Fruit fly (Drosophila melanogaster): ENCODE results near the gene CG32603.

The CG32603 gene

DNA sequence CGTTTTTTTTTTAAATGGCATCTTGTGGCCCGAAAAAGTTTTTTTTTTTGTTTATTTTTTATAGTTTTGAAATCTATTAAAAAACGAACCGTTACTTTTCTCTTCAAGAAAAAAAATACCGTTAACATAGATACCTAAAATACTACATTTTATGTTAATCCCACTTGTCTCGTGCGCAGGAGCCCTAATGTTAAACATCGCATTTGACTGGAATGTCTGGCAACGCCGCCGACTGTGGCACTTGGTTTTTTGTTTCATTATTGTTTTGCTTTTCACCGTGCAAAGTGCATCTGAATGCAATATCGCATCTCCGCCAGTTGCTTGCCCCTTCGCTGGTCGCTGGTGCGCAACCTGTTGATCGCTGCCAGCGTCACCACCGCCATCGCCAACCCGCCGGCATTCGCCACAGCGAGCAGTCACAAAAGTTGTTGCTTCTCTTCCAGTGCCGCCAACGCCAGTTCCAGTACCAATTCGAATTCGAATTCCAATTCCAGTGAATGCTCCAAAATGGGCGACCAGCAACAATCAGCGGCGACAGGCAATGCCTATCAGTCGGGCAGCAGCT lies 15.7 kb downstream of the CG32603 start, which contains the start of gene CG11590:
CG11590 (plus strand) TSS at position 212 of the 565 bp plus-strand sequence.
- TF ChIP-seq pdm3 (GFP tag; optimal IDR thresholded peaks at IDR 0.05) = no peak
- peak; percentile 29; the same call in 1 of the 3 replicates for TF ChIP-seq CG8119 (GFP tag; IDR thresholded peaks at IDR 0.05)
- TF ChIP-seq esn (GFP tag; optimal IDR thresholded peaks at IDR 0.05) = no peak
- TF ChIP-seq CG15336 (GFP tag; IDR thresholded peaks at IDR 0.05) = peak; percentile 24; the same call in 1 of the 2 replicates
- peak; percentile 11 for TF ChIP-seq Eip78C (GFP tag)
- TF ChIP-seq eg (GFP tag; IDR thresholded peaks at IDR 0.05) = peak; percentile 7; the same call in 1 of the 3 replicates
- peak in 1 of 2 experiments; percentile 40 for TF ChIP-seq ss (GFP tag; optimal IDR thresholded peaks at IDR 0.05)

DNA sequence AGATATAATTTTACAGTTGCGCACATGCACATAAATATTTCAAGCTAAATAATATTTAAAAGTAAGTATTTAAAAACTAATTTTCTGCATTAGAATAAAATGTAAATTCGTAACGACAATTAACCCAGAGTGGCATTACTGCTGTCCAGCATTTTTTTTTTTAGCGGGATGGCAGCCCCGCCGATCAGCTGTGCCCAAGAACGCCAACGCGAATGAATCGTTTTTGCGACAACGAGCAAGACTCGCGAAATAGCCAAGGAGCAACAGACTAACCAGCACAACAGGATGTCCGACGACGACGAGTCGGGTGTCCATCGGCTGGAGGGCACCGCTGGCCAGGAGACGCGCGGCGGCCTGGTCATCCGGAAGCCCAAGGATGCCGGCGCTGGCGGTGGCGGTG lies 16.8 kb downstream of the CG32603 start, which contains the start of gene Prp16:
Prp16 (plus strand) TSS at position 185 of the 400 bp plus-strand sequence.
- TF ChIP-seq spab (GFP tag; optimal IDR thresholded peaks at IDR 0.05) = no peak
- no peak for TF ChIP-seq lz (GFP tag; optimal IDR thresholded peaks at IDR 0.05)
- TF ChIP-seq CG11294 (GFP tag; IDR thresholded peaks at IDR 0.05) = no peak
- TF ChIP-seq salr (GFP tag; optimal IDR thresholded peaks at IDR 0.05) = no peak
- TF ChIP-seq vri (GFP tag; optimal IDR thresholded peaks at IDR 0.05) = no peak
- no peak for TF ChIP-seq OdsH (GFP tag; optimal IDR thresholded peaks at IDR 0.05)
- no peak for TF ChIP-seq CG31627 (GFP tag; optimal IDR thresholded peaks at IDR 0.05)
- no peak for TF ChIP-seq CG3032 (tag; optimal IDR thresholded peaks at IDR 0.05)
- TF ChIP-seq fd59A (GFP tag; optimal IDR thresholded peaks at IDR 0.05) = no peak
- TF ChIP-seq dsx (GFP tag; optimal IDR thresholded peaks at IDR 0.05; ENCODE audit: poor library complexity, severe bottlenecking) = no peak

DNA sequence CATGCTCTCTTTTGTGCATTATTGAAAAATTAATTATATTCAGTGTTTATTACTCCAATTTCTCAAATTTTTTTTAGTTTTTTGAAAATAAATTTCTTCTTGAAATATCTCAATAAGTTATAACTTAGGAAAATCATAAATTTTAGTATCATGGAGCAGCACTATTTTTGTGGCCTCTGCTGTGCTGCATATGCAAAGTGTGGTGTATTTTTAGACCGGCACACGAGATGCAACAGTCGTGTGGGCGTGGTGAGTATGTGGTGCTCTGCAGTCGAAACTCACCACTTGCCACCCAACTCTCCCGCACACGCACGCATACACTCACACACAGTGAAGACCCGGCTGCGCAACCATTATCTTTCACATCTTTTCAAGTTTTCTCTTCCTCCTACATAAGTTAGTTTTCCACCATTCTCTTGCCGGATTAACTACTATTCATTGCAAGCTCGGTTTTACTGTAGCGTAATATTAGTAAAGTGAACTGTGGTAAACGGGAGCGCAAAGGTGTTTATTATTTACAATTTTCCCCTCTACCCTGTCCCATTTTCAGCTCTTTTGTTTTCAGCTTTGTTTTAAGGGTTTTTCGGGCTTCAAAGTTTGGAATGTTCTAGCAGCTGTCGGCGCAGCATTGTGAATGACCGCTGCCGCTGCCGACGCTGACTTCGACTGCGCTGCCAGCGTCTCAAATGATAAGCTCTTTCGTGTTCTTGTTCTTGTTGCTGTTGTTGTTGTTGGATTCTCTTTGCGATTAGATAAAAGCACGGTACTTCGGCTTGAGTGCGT lies 24.3 kb downstream of the CG32603 start:
- TF ChIP-seq CG1621 (tag; optimal IDR thresholded peaks at IDR 0.05) (peak; percentile 59), vri (GFP tag; optimal IDR thresholded peaks at IDR 0.05) (no peak), esn (GFP tag; optimal IDR thresholded peaks at IDR 0.05) (peak; percentile 68), CG9139 (GFP tag; optimal IDR thresholded peaks at IDR 0.05) (peak; percentile 72), CG34406 (GFP tag; optimal IDR thresholded peaks at IDR 0.05) (peak; percentile 73), CG6854 (GFP tag; optimal IDR thresholded peaks at IDR 0.05) (peak; percentile 62), Sox15 (GFP tag; optimal IDR thresholded peaks at IDR 0.05) (peak; percentile 13), CG32006 (GFP tag; optimal IDR thresholded peaks at IDR 0.05) (peak; percentile 71), topi (GFP tag; optimal IDR thresholded peaks at IDR 0.05) (peak; percentile 79), fkh (GFP tag; optimal IDR thresholded peaks at IDR 0.05) (no peak), CG8119 (GFP tag; IDR thresholded peaks at IDR 0.05) (peak; percentile 82), CG6792 (GFP tag; optimal IDR thresholded peaks at IDR 0.05) (peak; percentile 64), CG16779 (tag; optimal IDR thresholded peaks at IDR 0.05) (peak; percentile 71), lz (GFP tag; optimal IDR thresholded peaks at IDR 0.05) (peak; percentile 69), CG8319 (GFP tag; optimal IDR thresholded peaks at IDR 0.05) (peak; percentile 38), CG8632 (GFP tag; optimal IDR thresholded peaks at IDR 0.05) (peak; percentile 64), CG6163 (GFP tag; IDR thresholded peaks at IDR 0.05) (peak; percentile 85), CG11294 (GFP tag; IDR thresholded peaks at IDR 0.05) (peak; percentile 18; the same call in 1 of the 2 replicates), CG6276 (GFP tag; optimal IDR thresholded peaks at IDR 0.05) (peak; percentile 85), spab (GFP tag; optimal IDR thresholded peaks at IDR 0.05) (peak; percentile 62), fd59A (GFP tag; optimal IDR thresholded peaks at IDR 0.05) (peak; percentile 56), Ets21C (GFP tag; optimal IDR thresholded peaks at IDR 0.05) (no peak), CG4318 (GFP tag; optimal IDR thresholded peaks at IDR 0.05) (no peak), net (GFP tag; optimal IDR thresholded peaks at IDR 0.05) (peak; percentile 79), CG3919 (GFP tag; optimal IDR thresholded peaks at IDR 0.05) (peak; percentile 77), CG3032 (tag; optimal IDR thresholded peaks at IDR 0.05) (peak; percentile 75), Hr38 (GFP tag; optimal IDR thresholded peaks at IDR 0.05) (no peak), Blimp-1 (GFP tag; optimal IDR thresholded peaks at IDR 0.05) (peak; percentile 36), Sox102F (GFP tag; optimal IDR thresholded peaks at IDR 0.05) (peak; percentile 57), CG10669 (GFP tag; optimal IDR thresholded peaks at IDR 0.05) (peak; percentile 71), OdsH (GFP tag; optimal IDR thresholded peaks at IDR 0.05) (peak; percentile 71), dac (GFP tag; optimal IDR thresholded peaks at IDR 0.05) (peak; percentile 44), CG31627 (GFP tag; optimal IDR thresholded peaks at IDR 0.05) (peak; percentile 54), Eip93F (GFP tag; optimal IDR thresholded peaks at IDR 0.05) (no peak), dsx (GFP tag; optimal IDR thresholded peaks at IDR 0.05; ENCODE audit: poor library complexity, severe bottlenecking) (peak; percentile 61), achi (GFP tag; optimal IDR thresholded peaks at IDR 0.05) (peak; percentile 64), CG11762 (GFP tag; optimal IDR thresholded peaks at IDR 0.05; ENCODE audit: insufficient read depth) (peak; percentile 57)

Data from whole organism, prepupa.